Worm (Caenorhabditis elegans): ENCODE results near the gene srx-17.

The srx-17 gene

ce11 chrV:13822752-13823151, 18.3 kb upstream of the srx-17 start, which contains the start of gene hpo-31:
Gene hpo-31 (plus strand): TSS chrV:13823052.
- TF ChIP-seq unc-62 (GFP tag; optimal IDR thresholded peaks at IDR 0.05) (no peak), nhr-6 (tag; optimal IDR thresholded peaks at IDR 0.05) (no peak), nhr-21 (tag; optimal IDR thresholded peaks at IDR 0.05) (no peak), unc-55 (GFP tag; optimal IDR thresholded peaks at IDR 0.05) (no peak), nhr-12 (tag; optimal IDR thresholded peaks at IDR 0.05) (no peak), nhr-11 (tag; optimal IDR thresholded peaks at IDR 0.05) (no peak), blmp-1 (tag; optimal IDR thresholded peaks at IDR 0.05; ENCODE audit: insufficient read depth) (no peak), peb-1 (tag; optimal IDR thresholded peaks at IDR 0.05) (no peak), aly-2 (tag; optimal IDR thresholded peaks at IDR 0.05) (no peak), sma-3 (GFP tag; optimal IDR thresholded peaks at IDR 0.05) (no peak), egl-27 (tag; optimal IDR thresholded peaks at IDR 0.05) (no peak), nhr-77 (tag; optimal IDR thresholded peaks at IDR 0.05) (no peak), skn-1 (tag; optimal IDR thresholded peaks at IDR 0.05) (no peak), lin-13 (GFP tag; optimal IDR thresholded peaks at IDR 0.05) (no peak), R02D3.7 (tag; optimal IDR thresholded peaks at IDR 0.05) (no peak), lsy-2 (tag; optimal IDR thresholded peaks at IDR 0.05) (no peak), ztf-11 (tag; optimal IDR thresholded peaks at IDR 0.05) (no peak), ztf-1 (GFP tag; conservative IDR thresholded peaks at IDR 0.05) (no peak), alr-1 (tag; optimal IDR thresholded peaks at IDR 0.05) (no peak)

- TF ChIP-seq egl-27 (tag; optimal IDR thresholded peaks at IDR 0.05) (no peak), crh-2 (tag; optimal IDR thresholded peaks at IDR 0.05) (no peak), nhr-10 (tag; optimal IDR thresholded peaks at IDR 0.05) (no peak), unc-39 (tag; optimal IDR thresholded peaks at IDR 0.05) (no peak), skn-1 (tag; optimal IDR thresholded peaks at IDR 0.05) (no peak), nhr-25 (tag; optimal IDR thresholded peaks at IDR 0.05) (no peak), alr-1 (tag; optimal IDR thresholded peaks at IDR 0.05) (no peak), F13H6.1 (tag; optimal IDR thresholded peaks at IDR 0.05) (no peak), nhr-12 (tag; optimal IDR thresholded peaks at IDR 0.05) (no peak)
Measured at ce11 chrV:13827920-13828319, 13.1 kb upstream of the srx-17 start, which contains the start of gene nrf-5. Gene nrf-5 (plus strand): TSS chrV:13828267.

ce11 chrV:13830813-13831212, 10.2 kb upstream of the srx-17 start, which contains the start of gene str-165:
Gene str-165 (plus strand): TSS chrV:13831113.
- TF ChIP-seq ztf-11 (tag; optimal IDR thresholded peaks at IDR 0.05) (no peak), nhr-77 (tag; optimal IDR thresholded peaks at IDR 0.05) (no peak), nhr-12 (tag; optimal IDR thresholded peaks at IDR 0.05) (no peak), fos-1 (tag; optimal IDR thresholded peaks at IDR 0.05) (no peak), peb-1 (tag; optimal IDR thresholded peaks at IDR 0.05) (no peak), C34F6.9 (tag; optimal IDR thresholded peaks at IDR 0.05) (no peak), crh-2 (tag; optimal IDR thresholded peaks at IDR 0.05) (no peak), dmd-4 (tag; optimal IDR thresholded peaks at IDR 0.05) (no peak), lsy-2 (tag; optimal IDR thresholded peaks at IDR 0.05) (no peak), aly-2 (tag; optimal IDR thresholded peaks at IDR 0.05) (no peak), sma-9 (GFP tag; optimal IDR thresholded peaks at IDR 0.05) (no peak), sma-9 (tag; optimal IDR thresholded peaks at IDR 0.05) (no peak), nhr-129 (tag; optimal IDR thresholded peaks at IDR 0.05) (no peak), skn-1 (tag; optimal IDR thresholded peaks at IDR 0.05) (no peak), nhr-237 (tag; optimal IDR thresholded peaks at IDR 0.05) (no peak), ceh-82 (tag; optimal IDR thresholded peaks at IDR 0.05) (no peak), unc-55 (GFP tag; optimal IDR thresholded peaks at IDR 0.05) (no peak), nhr-10 (tag; optimal IDR thresholded peaks at IDR 0.05) (no peak), F13H6.1 (tag; optimal IDR thresholded peaks at IDR 0.05) (no peak), nhr-21 (tag; optimal IDR thresholded peaks at IDR 0.05) (no peak), gmeb-1 (tag; optimal IDR thresholded peaks at IDR 0.05) (no peak)

ce11 chrV:13833951-13834350, 7.1 kb upstream of the srx-17 start, which contains the start of gene srx-129:
Gene srx-129 (plus strand): TSS chrV:13834251.
- TF ChIP-seq gmeb-1 (tag; optimal IDR thresholded peaks at IDR 0.05) (no peak), lin-11 (tag; optimal IDR thresholded peaks at IDR 0.05) (no peak), skn-1 (tag; optimal IDR thresholded peaks at IDR 0.05) (no peak), dmd-4 (tag; optimal IDR thresholded peaks at IDR 0.05) (no peak), ceh-16 (tag; optimal IDR thresholded peaks at IDR 0.05) (no peak), lin-39 (tag; optimal IDR thresholded peaks at IDR 0.05) (no peak)
